Worm (Caenorhabditis elegans): ENCODE results near the gene W09G12.8.

ce11 chrIV:1211902-1212301 lies 14.1 kb upstream of the W09G12.8 start:
- no peak for TF ChIP-seq flt-1 (GFP tag; IDR thresholded peaks at IDR 0.05)
- no peak for TF ChIP-seq ztf-29 (GFP tag; IDR thresholded peaks at IDR 0.05)
- no peak for TF ChIP-seq cog-1 (tag; optimal IDR thresholded peaks at IDR 0.05)
- no peak for TF ChIP-seq tab-1 (GFP tag; IDR thresholded peaks at IDR 0.05)
